In the genomic region with DNA sequence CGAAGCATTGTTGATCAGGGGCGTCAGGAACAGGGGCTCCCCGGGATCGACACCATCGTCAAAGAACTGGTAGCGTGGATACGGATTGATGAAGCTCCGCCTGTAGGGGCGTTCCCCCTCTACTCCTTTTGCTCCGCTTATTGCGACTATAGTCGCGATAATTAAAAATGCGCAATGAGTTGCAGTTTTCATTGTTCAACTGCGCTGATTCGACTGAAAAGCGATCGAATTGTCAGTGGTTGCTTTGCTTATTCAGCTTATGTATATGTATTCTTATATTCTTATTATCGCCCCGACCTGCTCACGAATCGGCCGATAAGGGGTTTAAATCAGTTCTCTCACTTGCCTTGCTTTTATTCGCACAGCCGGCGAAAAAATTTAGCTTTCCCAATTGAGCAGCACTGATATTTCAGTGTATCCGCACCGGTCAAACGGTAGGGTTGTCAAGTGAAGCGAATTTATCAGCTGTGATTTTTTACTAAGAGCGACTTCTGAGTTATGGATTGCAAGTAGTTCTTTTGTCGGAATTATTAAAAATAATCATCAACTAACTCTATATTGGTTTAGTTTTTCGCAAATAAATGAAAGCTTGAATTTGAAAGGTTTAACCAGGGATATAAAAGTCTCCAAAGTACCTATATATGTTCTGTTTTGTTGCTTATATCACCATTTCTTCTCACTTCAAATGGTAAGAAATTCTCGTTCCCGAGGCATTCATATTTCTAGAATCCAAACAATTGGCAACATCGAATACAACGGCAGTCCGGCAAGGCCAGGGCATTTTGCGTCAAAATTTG, we compare ENCODE assay signal across 1 fruit fly cellular context.
A peak's percentile ranks its signal among the peaks of the same experiment; 100 is the strongest.
TF ChIP-seq lines count a peak whose summit lies in the region.

A gene (minus strand): TSS at position 415 of the 797 bp plus-strand sequence.
A gene (plus strand): TSS at position 518 of the 797 bp plus-strand sequence.

TF ChIP-seq in whole organism, embryonic, 481 proteins besides CTCF, POLR2A, EP300 and RAD21 (continued from another document):
- TF ChIP-seq MBD-R2 (GFP tag; IDR thresholded peaks at IDR 0.05; lab: Robert Waterston, UW) (peak; percentile 60), jigr1 (GFP tag; IDR thresholded peaks at IDR 0.05; lab: Robert Waterston, UW) (peak; percentile 58; the same call in 1 of the 3 replicates), CG11723 (GFP tag; optimal IDR thresholded peaks at IDR 0.05; lab: Kevin White, UChicago) (peak; percentile 50), gro (GFP tag; optimal IDR thresholded peaks at IDR 0.05; lab: Kevin White, UChicago) (peak; percentile 87), cwo (GFP tag; optimal IDR thresholded peaks at IDR 0.05; lab: Kevin White, UChicago) (peak; percentile 57), ewg (GFP tag; optimal IDR thresholded peaks at IDR 0.05; lab: Kevin White, UChicago) (peak; percentile 53), tio (GFP tag; optimal IDR thresholded peaks at IDR 0.05; lab: Kevin White, UChicago) (peak; percentile 72), btn (GFP tag; optimal IDR thresholded peaks at IDR 0.05; lab: Kevin White, UChicago) (peak; percentile 19), Dip3 (GFP tag; optimal IDR thresholded peaks at IDR 0.05; lab: Kevin White, UChicago) (peak; percentile 84), tx (GFP tag; optimal IDR thresholded peaks at IDR 0.05; lab: Kevin White, UChicago) (peak; percentile 78), CG10366 (GFP tag; IDR thresholded peaks at IDR 0.05; lab: Robert Waterston, UW) (peak; percentile 61), Xrp1 (GFP tag; IDR thresholded peaks at IDR 0.05; lab: Robert Waterston, UW) (peak; percentile 71), Rx (GFP tag; IDR thresholded peaks at IDR 0.05; lab: Robert Waterston, UW) (peak; percentile 48; the same call in 1 of the 2 replicates), Fer3 (tag; optimal IDR thresholded peaks at IDR 0.05; lab: Kevin White, UChicago) (peak; percentile 75), salm (tag; optimal IDR thresholded peaks at IDR 0.05; lab: Kevin White, UChicago) (peak; percentile 48), aop (GFP tag; IDR thresholded peaks at IDR 0.05; lab: Robert Waterston, UW) (no peak), ranshi (GFP tag; IDR thresholded peaks at IDR 0.05; lab: Robert Waterston, UW) (peak; percentile 60; the same call in 1 of the 2 replicates), z (GFP tag; IDR thresholded peaks at IDR 0.05; lab: Robert Waterston, UW) (no peak), CG12236 (GFP tag; optimal IDR thresholded peaks at IDR 0.05; lab: Kevin White, UChicago) (peak; percentile 34), Ssrp (tag; optimal IDR thresholded peaks at IDR 0.05; lab: Kevin White, UChicago) (peak; percentile 65), Doc2 (GFP tag; IDR thresholded peaks at IDR 0.05; lab: Robert Waterston, UW) (no peak), chm (GFP tag; IDR thresholded peaks at IDR 0.05; lab: Robert Waterston, UW) (no peak; the same call in 1 of the 2 replicates), bsh (GFP tag; optimal IDR thresholded peaks at IDR 0.05; lab: Kevin White, UChicago) (peak in 1 of 2 experiments; percentile 58), pb (GFP tag; optimal IDR thresholded peaks at IDR 0.05; lab: Kevin White, UChicago) (no peak), CG16863 (GFP tag; optimal IDR thresholded peaks at IDR 0.05; lab: Kevin White, UChicago) (peak; percentile 72), D19A (tag; optimal IDR thresholded peaks at IDR 0.05; lab: Kevin White, UChicago) (peak; percentile 62), Atf6 (GFP tag; IDR thresholded peaks at IDR 0.05; lab: Robert Waterston, UW) (peak; percentile 55; the same call in 1 of the 2 replicates), MTF-1 (GFP tag; optimal IDR thresholded peaks at IDR 0.05; lab: Kevin White, UChicago; ENCODE audit: borderline replicate concordance) (no peak), mam (GFP tag; optimal IDR thresholded peaks at IDR 0.05; lab: Kevin White, UChicago) (peak; percentile 80), lmd (GFP tag; IDR thresholded peaks at IDR 0.05; lab: Robert Waterston, UW) (peak; percentile 83), zfh2 (GFP tag; optimal IDR thresholded peaks at IDR 0.05; lab: Kevin White, UChicago) (peak; percentile 82), CG14710 (tag; optimal IDR thresholded peaks at IDR 0.05; lab: Kevin White, UChicago) (peak; percentile 99), Atf-2 (GFP tag; optimal IDR thresholded peaks at IDR 0.05; lab: Kevin White, UChicago) (peak; percentile 56)
